Fruit fly (Drosophila melanogaster): ENCODE results near the gene CG5399.

The CG5399 gene

dm6 chr3R:15676186-15677073 lies 18.6 kb upstream of the CG5399 start (continued):
- TF ChIP-seq Hr38 (GFP tag; optimal IDR thresholded peaks at IDR 0.05): no peak
- TF ChIP-seq CG31627 (GFP tag; optimal IDR thresholded peaks at IDR 0.05): no peak
- TF ChIP-seq ss (GFP tag; optimal IDR thresholded peaks at IDR 0.05): peak in 1 of 2 experiments; percentile 22
- TF ChIP-seq CG4318 (GFP tag; optimal IDR thresholded peaks at IDR 0.05): no peak
- peak; percentile 59 for TF ChIP-seq CG32006 (GFP tag; optimal IDR thresholded peaks at IDR 0.05)
- no peak for TF ChIP-seq CG6276 (GFP tag; optimal IDR thresholded peaks at IDR 0.05)
- no peak for TF ChIP-seq CG11762 (GFP tag; optimal IDR thresholded peaks at IDR 0.05; ENCODE audit: insufficient read depth)
- no peak for TF ChIP-seq Ets21C (GFP tag; optimal IDR thresholded peaks at IDR 0.05)
- peak; percentile 75; the same call in 1 of the 2 replicates for TF ChIP-seq Gug (GFP tag; IDR thresholded peaks at IDR 0.05)
- TF ChIP-seq pdm3 (GFP tag; optimal IDR thresholded peaks at IDR 0.05): peak; percentile 46

- TF ChIP-seq CG7368 (GFP tag; optimal IDR thresholded peaks at IDR 0.05) (no peak), dac (GFP tag; optimal IDR thresholded peaks at IDR 0.05) (no peak), acj6 (GFP tag; optimal IDR thresholded peaks at IDR 0.05) (no peak), CG8319 (GFP tag; optimal IDR thresholded peaks at IDR 0.05) (no peak), achi (GFP tag; optimal IDR thresholded peaks at IDR 0.05) (no peak)
These were observed 18.0 kb upstream of the CG5399 start for dm6 chr3R:15677074-15677409.

- TF ChIP-seq fkh (GFP tag; optimal IDR thresholded peaks at IDR 0.05) (peak; percentile 71), Eip78C (GFP tag) (peak; percentile 41), fd85E (GFP tag; optimal IDR thresholded peaks at IDR 0.05) (no peak)
These were observed 17.5 kb upstream of the CG5399 start for dm6 chr3R:15677550-15677973.

dm6 chr3R:15678765-15679514 lies 16.1 kb upstream of the CG5399 start:
- TF ChIP-seq CG1621 (tag; optimal IDR thresholded peaks at IDR 0.05) (no peak), lz (GFP tag; optimal IDR thresholded peaks at IDR 0.05) (no peak), CG6163 (GFP tag; IDR thresholded peaks at IDR 0.05) (peak; percentile 57; the same call in 2 of the 3 replicates), fkh (GFP tag; optimal IDR thresholded peaks at IDR 0.05) (peak; percentile 52), spab (GFP tag; optimal IDR thresholded peaks at IDR 0.05) (no peak), salr (GFP tag; optimal IDR thresholded peaks at IDR 0.05) (no peak), cyc (GFP tag; optimal IDR thresholded peaks at IDR 0.05) (no peak), CG11294 (GFP tag; IDR thresholded peaks at IDR 0.05) (no peak), Ets96B (tag; optimal IDR thresholded peaks at IDR 0.05) (no peak), Lpt (GFP tag; optimal IDR thresholded peaks at IDR 0.05) (no peak), fd85E (GFP tag; optimal IDR thresholded peaks at IDR 0.05) (no peak), CG6808 (GFP tag; optimal IDR thresholded peaks at IDR 0.05) (no peak), dac (GFP tag; optimal IDR thresholded peaks at IDR 0.05) (no peak), Eip93F (GFP tag; optimal IDR thresholded peaks at IDR 0.05) (no peak), Eip78C (GFP tag) (peak; percentile 58), CG3032 (tag; optimal IDR thresholded peaks at IDR 0.05) (no peak), pdm3 (GFP tag; optimal IDR thresholded peaks at IDR 0.05) (peak; percentile 1), OdsH (GFP tag; optimal IDR thresholded peaks at IDR 0.05) (no peak), CG7368 (GFP tag; optimal IDR thresholded peaks at IDR 0.05) (no peak), Gug (GFP tag; IDR thresholded peaks at IDR 0.05) (0 out of 2 replicates have a peak, but pooled peaks have one; percentile 25), achi (GFP tag; optimal IDR thresholded peaks at IDR 0.05) (peak; percentile 6), CG8119 (GFP tag; IDR thresholded peaks at IDR 0.05) (peak; percentile 37; the same call in 1 of the 3 replicates), vri (GFP tag; optimal IDR thresholded peaks at IDR 0.05) (no peak), CG11902 (GFP tag; optimal IDR thresholded peaks at IDR 0.05) (no peak), Hr38 (GFP tag; optimal IDR thresholded peaks at IDR 0.05) (no peak), CG6276 (GFP tag; optimal IDR thresholded peaks at IDR 0.05) (peak; percentile 2), Met (GFP tag; optimal IDR thresholded peaks at IDR 0.05) (no peak), CG9139 (GFP tag; optimal IDR thresholded peaks at IDR 0.05) (no peak), CG8632 (GFP tag; optimal IDR thresholded peaks at IDR 0.05) (no peak), CG4318 (GFP tag; optimal IDR thresholded peaks at IDR 0.05) (no peak), CG3919 (GFP tag; optimal IDR thresholded peaks at IDR 0.05) (peak; percentile 43), svp (GFP tag) (peak; percentile 44), CG32006 (GFP tag; optimal IDR thresholded peaks at IDR 0.05) (peak; percentile 44), fd59A (GFP tag; optimal IDR thresholded peaks at IDR 0.05) (no peak), CG15336 (GFP tag; IDR thresholded peaks at IDR 0.05) (0 out of 2 replicates have a peak, but pooled peaks have one; percentile 26)
